Worm (Caenorhabditis elegans) whole organism, early embryonic: Measurements from ENCODE around the gene mrps-25.

Experiments used
- ama-1 ChIP-seq: fragments of 150-350 bp; optimal IDR thresholded peaks from 2 replicates; lab custom pipeline; 2014
- ets-7 ChIP-seq: sonication (generic microtip); optimal IDR thresholded peaks from 2 replicates; lab custom pipeline; 2016; ENCODE audit warnings: missing genotype, missing genetic modification characterization, missing compliant biosample characterization
- tbx-37 ChIP-seq: fragments of 200-800 bp; sonication (Bioruptor generic); conservative IDR thresholded peaks from 2 replicates; pipeline ENCODE4 v1.3.6; 2022; ENCODE audit warnings: missing genetic modification reagents, missing genetic modification characterization, missing compliant biosample characterization

DNA sequence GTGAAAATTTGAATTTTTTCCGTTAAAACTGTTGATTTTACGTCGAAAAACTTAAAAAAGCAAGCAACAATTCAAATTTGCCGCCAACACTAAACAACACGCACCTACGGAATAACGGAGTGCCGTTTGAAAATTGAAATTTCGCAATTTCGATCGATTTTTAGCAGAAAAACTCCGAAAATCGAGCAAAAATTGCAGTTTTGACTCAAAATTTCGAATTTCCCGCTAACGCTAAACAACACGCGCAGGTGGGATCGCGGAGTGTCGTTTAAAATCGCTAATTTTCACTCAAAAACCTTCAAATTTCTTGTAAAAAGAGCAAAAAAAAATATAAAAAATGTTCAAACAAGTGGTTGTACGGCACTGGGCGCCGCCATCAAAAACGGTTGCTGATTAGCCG lies 1.8 kb downstream of the mrps-25 start:
- TF ChIP-seq tbx-37 (GFP tag; lab: Robert Waterston, UW) (no peak), ets-7 (no peak), ama-1 (lab: Kevin White, UChicago) (no peak)
